Fruit fly (Drosophila melanogaster): ENCODE data around the gene Ndc80.

dm6 chrX:13605381-13605780, 6.5 kb downstream of the Ndc80 start, which contains the start of gene CG11178:
- TF ChIP-seq tll (GFP tag; optimal IDR thresholded peaks at IDR 0.05) (no peak), nom (GFP tag; optimal IDR thresholded peaks at IDR 0.05) (no peak)
